Fruit fly (Drosophila melanogaster): ENCODE results near the gene Atg8a.

DNA sequence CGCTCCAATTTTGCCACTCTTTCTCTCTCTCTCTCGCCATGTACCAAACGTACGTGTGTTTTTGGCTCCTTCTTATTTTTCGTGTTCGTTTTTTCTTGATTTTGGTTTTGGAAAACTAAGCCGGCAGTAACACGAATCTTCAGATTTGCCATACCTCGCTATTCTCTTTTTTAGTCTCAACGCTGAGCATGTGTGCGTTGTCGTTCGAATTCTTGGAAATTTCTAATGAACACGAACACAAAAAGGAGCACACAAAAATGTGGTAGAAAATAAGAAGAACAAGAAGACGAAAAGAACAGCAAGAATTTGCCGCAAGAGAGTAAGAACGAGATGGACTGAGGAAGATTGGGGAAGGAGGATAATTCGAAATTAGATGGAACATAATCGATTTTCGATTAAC is 40.5 kb upstream of the Atg8a start:
- TF ChIP-seq fd85E (GFP tag; optimal IDR thresholded peaks at IDR 0.05), result no peak
- TF ChIP-seq CG11902 (GFP tag; optimal IDR thresholded peaks at IDR 0.05), result no peak
- TF ChIP-seq CG16779 (tag; optimal IDR thresholded peaks at IDR 0.05), result no peak
- no peak for TF ChIP-seq Eip78C (GFP tag)
- no peak for TF ChIP-seq Gug (GFP tag; IDR thresholded peaks at IDR 0.05)
- no peak for TF ChIP-seq lz (GFP tag; optimal IDR thresholded peaks at IDR 0.05)
- TF ChIP-seq fkh (GFP tag; optimal IDR thresholded peaks at IDR 0.05), result no peak
- no peak for TF ChIP-seq acj6 (GFP tag; optimal IDR thresholded peaks at IDR 0.05)
- TF ChIP-seq CG7368 (GFP tag; optimal IDR thresholded peaks at IDR 0.05), result no peak
- no peak for TF ChIP-seq CG8632 (GFP tag; optimal IDR thresholded peaks at IDR 0.05)
